Fruit fly (Drosophila melanogaster) whole organism, embryonic: ENCODE data around the gene AhcyL1.

ENCODE experiments used
- CG11093 ChIP-seq: fragments of 200-800 bp; sonication (Bioruptor generic); IDR thresholded peaks from 3 replicates; pipeline ENCODE4 v1.3.6; 2022; ENCODE audit warnings: missing biosample characterization, missing genetic modification characterization
- CG11560 ChIP-seq: fragments of 200-800 bp; sonication (Bioruptor generic); IDR thresholded peaks from 3 replicates; pipeline ENCODE4 v1.3.6; 2022; ENCODE audit warnings: missing biosample characterization, missing genetic modification characterization
- CG1233 ChIP-seq: fragments of 200-800 bp; sonication (Bioruptor generic); optimal IDR thresholded peaks from 4 replicates; lab custom pipeline; 2018; ENCODE audit warnings: missing biosample characterization, mild to moderate bottlenecking, missing genetic modification characterization
- CG12659 ChIP-seq: fragments of 200-800 bp; sonication (Bioruptor generic); optimal IDR thresholded peaks from 3 replicates; lab custom pipeline; 2017; ENCODE audit warnings: mild to moderate bottlenecking, missing biosample characterization, missing genetic modification reagents, missing genetic modification characterization
- CG13296 ChIP-seq: fragments of 200-800 bp; sonication (Bioruptor generic); optimal IDR thresholded peaks from 3 replicates; lab custom pipeline; 2018; ENCODE audit warnings: missing biosample characterization, mild to moderate bottlenecking, missing genetic modification characterization
- CG14441 ChIP-seq: fragments of 200-800 bp; sonication (Bioruptor generic); IDR thresholded peaks from 2 replicates; pipeline ENCODE4 v1.3.6; 2022; ENCODE audit warnings: missing biosample characterization, missing genetic modification characterization
- CG15011 ChIP-seq: fragments of 200-800 bp; sonication (Bioruptor generic); optimal IDR thresholded peaks from 3 replicates; lab custom pipeline; 2018; ENCODE audit warnings: missing biosample characterization, mild to moderate bottlenecking, missing genetic modification characterization
- CG15269 ChIP-seq: fragments of 200-800 bp; sonication (Bioruptor generic); optimal IDR thresholded peaks from 2 replicates; lab custom pipeline; 2018; ENCODE audit warnings: missing biosample characterization, mild to moderate bottlenecking, missing genetic modification characterization, moderate library complexity
- CG16813 ChIP-seq: fragments of 200-800 bp; sonication (Bioruptor generic); IDR thresholded peaks from 3 replicates; pipeline ENCODE4 v1.3.6; 2022; ENCODE audit warnings: missing biosample characterization, missing genetic modification characterization; ENCODE audit not compliant: partially characterized antibody
- CG18619 ChIP-seq: fragments of 200-800 bp; sonication (Bioruptor generic); optimal IDR thresholded peaks from 3 replicates; lab custom pipeline; 2017; ENCODE audit warnings: missing biosample characterization, mild to moderate bottlenecking, missing genetic modification characterization
- CG18764 ChIP-seq: fragments of 200-800 bp; sonication (Bioruptor generic); optimal IDR thresholded peaks from 3 replicates; lab custom pipeline; 2016; ENCODE audit warnings: missing biosample characterization, missing genetic modification characterization
- CG2199 ChIP-seq: fragments of 200-800 bp; sonication (Bioruptor generic); IDR thresholded peaks from 3 replicates; pipeline ENCODE4 v1.3.6; 2022; ENCODE audit warnings: missing biosample characterization, missing genetic modification characterization
- CG2712 ChIP-seq: fragments of 200-800 bp; optimal IDR thresholded peaks from 3 replicates; lab custom pipeline; 2019; ENCODE audit warnings: missing biosample characterization, mild to moderate bottlenecking, missing genetic modification characterization, moderate library complexity
- CG2875 ChIP-seq: fragments of 200-800 bp; sonication (Bioruptor generic); optimal IDR thresholded peaks from 2 replicates; lab custom pipeline; 2017; ENCODE audit warnings: missing biosample characterization, mild to moderate bottlenecking, missing genetic modification characterization, missing genetic modification reagents
- CG30431 ChIP-seq: fragments of 200-800 bp; sonication (Bioruptor generic); optimal IDR thresholded peaks from 2 replicates; lab custom pipeline; 2017; ENCODE audit warnings: missing biosample characterization, missing genetic modification characterization
- CG3995 ChIP-seq: fragments of 200-800 bp; sonication (Bioruptor generic); optimal IDR thresholded peaks from 3 replicates; lab custom pipeline; 2016; ENCODE audit warnings: missing biosample characterization, missing genetic modification characterization
- CG5245 ChIP-seq: fragments of 200-800 bp; sonication (Bioruptor generic); optimal IDR thresholded peaks from 3 replicates; lab custom pipeline; 2016; ENCODE audit warnings: missing biosample characterization, missing genetic modification characterization
- CG6175 ChIP-seq: fragments of 200-800 bp; sonication (Bioruptor generic); IDR thresholded peaks from 3 replicates; pipeline ENCODE4 v1.3.6; 2022; ENCODE audit warnings: missing biosample characterization, missing genetic modification characterization
- CG7556 ChIP-seq: fragments of 200-800 bp; sonication (Bioruptor generic); optimal IDR thresholded peaks from 2 replicates; lab custom pipeline; 2017; ENCODE audit warnings: missing biosample characterization, mild to moderate bottlenecking, missing genetic modification characterization
- H2.0 ChIP-seq: fragments of 200-800 bp; sonication (Bioruptor generic); IDR thresholded peaks from 2 replicates; pipeline ENCODE4 v1.3.6; 2022; ENCODE audit warnings: missing biosample characterization, missing genetic modification characterization
- HHEX ChIP-seq: fragments of 200-800 bp; sonication (Bioruptor generic); optimal IDR thresholded peaks from 3 replicates; lab custom pipeline; 2017; ENCODE audit warnings: missing biosample characterization, mild to moderate bottlenecking, missing genetic modification characterization, missing genetic modification reagents
- HLH3B ChIP-seq: fragments of 200-800 bp; sonication (Bioruptor generic); IDR thresholded peaks from 2 replicates; pipeline ENCODE4 v1.3.6; 2022; ENCODE audit warnings: missing biosample characterization, missing genetic modification characterization
- HLH4C ChIP-seq: fragments of 200-800 bp; sonication (Bioruptor generic); IDR thresholded peaks from 3 replicates; pipeline ENCODE4 v1.3.6; 2022; ENCODE audit warnings: missing biosample characterization, missing genetic modification characterization; ENCODE audit not compliant: partially characterized antibody
- HmgD ChIP-seq: fragments of 200-800 bp; sonication (Bioruptor generic); optimal IDR thresholded peaks from 3 replicates; lab custom pipeline; 2016; ENCODE audit warnings: missing biosample characterization, missing genetic modification characterization
- Hsf ChIP-seq: fragments of 200-800 bp; sonication (Bioruptor generic); optimal IDR thresholded peaks from 3 replicates; lab custom pipeline; 2016; ENCODE audit warnings: missing biosample characterization, missing genetic modification characterization
- MESR4 ChIP-seq: fragments of 200-800 bp; sonication (Bioruptor generic); optimal IDR thresholded peaks from 2 replicates; lab custom pipeline; 2018; ENCODE audit warnings: missing biosample characterization, mild to moderate bottlenecking, missing genetic modification characterization, moderate library complexity
- Pdp1 ChIP-seq, 2 experiments: fragments of 200-800 bp; sonication (Bioruptor generic); optimal IDR thresholded peaks; 3 replicates each; lab custom pipeline; 2016; ENCODE audit warnings: missing biosample characterization in 2 of 2, missing genetic modification characterization in 2 of 2, mild to moderate bottlenecking in 1 of 2, moderate library complexity in 1 of 2
- Rx ChIP-seq: fragments of 200-800 bp; sonication (Bioruptor generic); IDR thresholded peaks from 2 replicates; pipeline ENCODE4 v1.3.6; 2022; ENCODE audit warnings: missing biosample characterization, missing genetic modification characterization
- Sox100B ChIP-seq: fragments of 200-800 bp; sonication (Bioruptor generic); optimal IDR thresholded peaks from 3 replicates; lab custom pipeline; 2018; ENCODE audit warnings: missing biosample characterization, mild to moderate bottlenecking, missing genetic modification characterization
- TFAM ChIP-seq: fragments of 200-800 bp; sonication (Bioruptor generic); optimal IDR thresholded peaks from 2 replicates; lab custom pipeline; 2017; ENCODE audit warnings: missing biosample characterization, missing genetic modification characterization, inconsistent platforms
- Taf1 ChIP-seq: fragments of 200-800 bp; sonication (Bioruptor generic); IDR thresholded peaks from 2 replicates; pipeline ENCODE4 v1.3.6; 2022; ENCODE audit warnings: missing biosample characterization, missing genetic modification characterization
- Xbp1 ChIP-seq: fragments of 200-800 bp; sonication (Bioruptor generic); optimal IDR thresholded peaks from 3 replicates; lab custom pipeline; 2016; ENCODE audit warnings: missing biosample characterization, mild to moderate bottlenecking, missing genetic modification characterization
- ab ChIP-seq: fragments of 200-800 bp; sonication (Bioruptor generic); optimal IDR thresholded peaks from 2 replicates; lab custom pipeline; 2016; ENCODE audit warnings: missing biosample characterization, missing genetic modification characterization
- amos ChIP-seq: fragments of 200-800 bp; sonication (Bioruptor generic); IDR thresholded peaks from 2 replicates; pipeline ENCODE4 v1.3.6; 2022; ENCODE audit warnings: missing biosample characterization, missing genetic modification characterization; ENCODE audit not compliant: partially characterized antibody
- ase ChIP-seq: fragments of 200-800 bp; sonication (Bioruptor generic); IDR thresholded peaks from 3 replicates; pipeline ENCODE4 v1.3.6; 2022; ENCODE audit warnings: missing biosample characterization, missing genetic modification characterization
- cad ChIP-seq: fragments of >200 bp; optimal IDR thresholded peaks from 2 replicates; lab custom pipeline; 2017; ENCODE audit warnings: missing biosample characterization, missing genetic modification characterization
- chinmo ChIP-seq: fragments of 200-800 bp; sonication (Bioruptor generic); IDR thresholded peaks from 4 replicates; pipeline ENCODE4 v1.3.6; 2022; ENCODE audit warnings: missing biosample characterization, missing genetic modification characterization; ENCODE audit not compliant: partially characterized antibody
- croc ChIP-seq: fragments of 200-800 bp; sonication (Bioruptor generic); conservative IDR thresholded peaks from 3 replicates; pipeline ENCODE4 v1.3.6; 2022; ENCODE audit warnings: missing biosample characterization, missing genetic modification characterization
- disco-r ChIP-seq: fragments of 200-800 bp; sonication (Bioruptor generic); optimal IDR thresholded peaks from 2 replicates; lab custom pipeline; 2016; ENCODE audit warnings: missing biosample characterization, missing genetic modification characterization
- dmrt99B ChIP-seq: fragments of 200-800 bp; sonication (Bioruptor generic); optimal IDR thresholded peaks from 2 replicates; lab custom pipeline; 2018; ENCODE audit warnings: missing biosample characterization, mild to moderate bottlenecking, missing genetic modification characterization, moderate library complexity
- inv ChIP-seq: fragments of 200-800 bp; sonication (Bioruptor generic); IDR thresholded peaks from 2 replicates; pipeline ENCODE4 v1.3.6; 2022; ENCODE audit warnings: missing biosample characterization, missing genetic modification characterization; ENCODE audit not compliant: partially characterized antibody
- mirr ChIP-seq: fragments of 200-800 bp; sonication (Bioruptor generic); optimal IDR thresholded peaks from 3 replicates; lab custom pipeline; 2018; ENCODE audit warnings: missing biosample characterization, mild to moderate bottlenecking, missing genetic modification characterization
- nau ChIP-seq: fragments of 200-800 bp; sonication (Bioruptor generic); optimal IDR thresholded peaks from 3 replicates; lab custom pipeline; 2017; ENCODE audit warnings: missing biosample characterization, mild to moderate bottlenecking, missing genetic modification characterization, missing genetic modification reagents
- nmo ChIP-seq: fragments of 200-800 bp; sonication (Bioruptor generic); optimal IDR thresholded peaks from 2 replicates; lab custom pipeline; 2018; ENCODE audit warnings: missing biosample characterization, mild to moderate bottlenecking, missing genetic modification characterization, moderate library complexity
- org-1 ChIP-seq: fragments of 200-800 bp; sonication (Bioruptor generic); optimal IDR thresholded peaks from 2 replicates; lab custom pipeline; 2017; ENCODE audit warnings: missing biosample characterization, missing genetic modification characterization
- prd ChIP-seq, 3 experiments: fragments of >200 bp in 2 of 3; fragments of 200-800 bp in 1 of 3; sonication (Bioruptor generic) in 1 of 3; optimal IDR thresholded peaks in 2 of 3; IDR thresholded peaks in 1 of 3; 2 replicates in 2 of 3; 3 replicates in 1 of 3; pipeline versions ENCODE4 v1.3.6 to Lab custom; 2017 to 2022; ENCODE audit warnings: missing biosample characterization in 1 of 3, missing genetic modification characterization in 1 of 3
- salm ChIP-seq: fragments of 200-800 bp; sonication (Bioruptor generic); optimal IDR thresholded peaks from 2 replicates; lab custom pipeline; 2018; ENCODE audit warnings: missing biosample characterization, mild to moderate bottlenecking, missing genetic modification characterization
- sd ChIP-seq: fragments of 200-800 bp; sonication (Bioruptor generic); optimal IDR thresholded peaks from 3 replicates; lab custom pipeline; 2018; ENCODE audit warnings: missing biosample characterization, mild to moderate bottlenecking, missing genetic modification characterization, moderate library complexity
- sens ChIP-seq: fragments of 200-800 bp; sonication (Bioruptor generic); peaks from one replicate; lab custom pipeline; 2016; ENCODE audit warnings: missing biosample characterization, missing genetic modification characterization
- zen2 ChIP-seq: fragments of 200-800 bp; sonication (Bioruptor generic); IDR thresholded peaks from 3 replicates; pipeline ENCODE4 v1.3.6; 2022; ENCODE audit warnings: missing biosample characterization, missing genetic modification characterization; ENCODE audit not compliant: partially characterized antibody

Gene AhcyL1

dm6 chr3L:2781991-2782677 is 10.0 kb upstream of the AhcyL1 start, which contains the start of gene Pgant6 (continued):
- TF ChIP-seq amos (GFP tag; lab: Robert Waterston, UW): no peak
- TF ChIP-seq HmgD (GFP tag; lab: Kevin White, UChicago): no peak
- no peak for TF ChIP-seq HHEX
- no peak for TF ChIP-seq CG12659 (GFP tag; lab: Kevin White, UChicago)
- no peak for TF ChIP-seq Sox100B
- no peak for TF ChIP-seq CG5245
- TF ChIP-seq dmrt99B (tag; lab: Kevin White, UChicago): no peak
- TF ChIP-seq disco-r (GFP tag; lab: Kevin White, UChicago): no peak
- TF ChIP-seq Hsf (GFP tag; lab: Kevin White, UChicago): no peak
- TF ChIP-seq zen2 (GFP tag; lab: Robert Waterston, UW): no peak
- no peak for TF ChIP-seq CG7556 (GFP tag; lab: Kevin White, UChicago)
- no peak for TF ChIP-seq prd (optimal IDR thresholded peaks at IDR 0.05; lab: Kevin White, UChicago)
- no peak for TF ChIP-seq prd (GFP tag; IDR thresholded peaks at IDR 0.05; lab: Robert Waterston, UW)
- TF ChIP-seq CG18764 (GFP tag; lab: Kevin White, UChicago): no peak
- TF ChIP-seq Pdp1 (GFP tag; optimal IDR thresholded peaks at IDR 0.05; lab: Kevin White, UChicago): peak in 1 of 2 experiments; percentile 97
- TF ChIP-seq Rx (GFP tag; lab: Robert Waterston, UW): no peak
- TF ChIP-seq CG14441 (GFP tag; lab: Robert Waterston, UW): no peak
- TF ChIP-seq sens (GFP tag; lab: Kevin White, UChicago): peak; percentile 85
- no peak for TF ChIP-seq CG1233 (GFP tag; lab: Kevin White, UChicago)
- no peak for TF ChIP-seq croc
- TF ChIP-seq CG2712 (tag; lab: Kevin White, UChicago): peak; percentile 4
- TF ChIP-seq salm: no peak
- TF ChIP-seq CG30431 (GFP tag; lab: Kevin White, UChicago): no peak
- no peak for TF ChIP-seq TFAM
- no peak for TF ChIP-seq CG15269 (tag; lab: Kevin White, UChicago)
- TF ChIP-seq CG16813: no peak
- TF ChIP-seq ase (GFP tag; lab: Robert Waterston, UW): no peak
- no peak for TF ChIP-seq nmo (GFP tag; lab: Kevin White, UChicago)
- TF ChIP-seq ab: no peak
- TF ChIP-seq nau: no peak
- TF ChIP-seq CG11093 (GFP tag; lab: Robert Waterston, UW): no peak
- no peak for TF ChIP-seq CG3995 (GFP tag; lab: Kevin White, UChicago)
- TF ChIP-seq MESR4 (GFP tag; lab: Kevin White, UChicago): peak; percentile 45
- no peak for TF ChIP-seq CG2199
- no peak for TF ChIP-seq HLH3B (GFP tag; lab: Robert Waterston, UW)
- peak; percentile 24 for TF ChIP-seq mirr (GFP tag; lab: Kevin White, UChicago)
- no peak for TF ChIP-seq CG2875 (GFP tag; lab: Kevin White, UChicago)
- TF ChIP-seq sd (tag; lab: Kevin White, UChicago): no peak
- peak; percentile 19 for TF ChIP-seq Xbp1 (GFP tag; lab: Kevin White, UChicago)
- no peak for TF ChIP-seq CG6175 (GFP tag; lab: Robert Waterston, UW)
- no peak for TF ChIP-seq HLH4C (GFP tag; lab: Robert Waterston, UW)
- TF ChIP-seq H2.0: no peak
- TF ChIP-seq CG15011 (GFP tag; lab: Kevin White, UChicago): no peak
- TF ChIP-seq CG13296: no peak
- TF ChIP-seq org-1: no peak
- no peak for TF ChIP-seq CG11560
- TF ChIP-seq Taf1 (GFP tag; lab: Robert Waterston, UW): no peak
- no peak for TF ChIP-seq inv (GFP tag; lab: Robert Waterston, UW)
- TF ChIP-seq cad (GFP tag; lab: Kevin White, UChicago): no peak
- no peak for TF ChIP-seq chinmo (GFP tag; lab: Robert Waterston, UW)
- TF ChIP-seq CG18619 (GFP tag; lab: Kevin White, UChicago): no peak
